Worm (Caenorhabditis elegans) whole organism, L2 larva: ENCODE results near the gene rad-51.

Experiments
- F13H6.1 ChIP-seq: sonication (generic microtip); optimal IDR thresholded peaks from 2 replicates; lab custom pipeline; 2016; ENCODE audit warnings: missing genetic modification characterization, missing compliant biosample characterization
- R02D3.7 ChIP-seq: fragments of 150-350 bp; optimal IDR thresholded peaks from 2 replicates; lab custom pipeline; 2014; ENCODE audit warnings: missing biosample characterization, missing genetic modification characterization
- Y55F3AM.14 ChIP-seq: fragments of 200-800 bp; sonication (Bioruptor generic); optimal IDR thresholded peaks from 2 replicates; lab custom pipeline; 2018; ENCODE audit warnings: mild to moderate bottlenecking, missing genetic modification characterization, missing compliant biosample characterization
- ZK546.5 ChIP-seq: sonication (generic microtip); optimal IDR thresholded peaks from 2 replicates; lab custom pipeline; 2017; ENCODE audit warnings: missing biosample characterization, missing genetic modification characterization
- alr-1 ChIP-seq: fragments of 150-350 bp; optimal IDR thresholded peaks from 2 replicates; lab custom pipeline; 2014; ENCODE audit warnings: missing biosample characterization, missing genetic modification characterization
- aly-2 ChIP-seq: fragments of 150-350 bp; optimal IDR thresholded peaks from 2 replicates; lab custom pipeline; 2014; ENCODE audit warnings: missing biosample characterization, missing genetic modification characterization
- ama-1 ChIP-seq: fragments of 150-350 bp; optimal IDR thresholded peaks from 2 replicates; lab custom pipeline; 2018; ENCODE audit warnings: inconsistent platforms
- blmp-1 ChIP-seq: sonication (generic microtip); optimal IDR thresholded peaks from 2 replicates; lab custom pipeline; 2017; ENCODE audit warnings: missing genetic modification characterization, mild to moderate bottlenecking, missing compliant biosample characterization, antibody characterized with exemption, moderate library complexity; ENCODE audit not compliant: insufficient read depth
- ceh-82 ChIP-seq: fragments of 150-350 bp; optimal IDR thresholded peaks from 2 replicates; lab custom pipeline; 2014; ENCODE audit warnings: missing biosample characterization, missing genetic modification characterization
- crh-2 ChIP-seq: sonication (generic microtip); optimal IDR thresholded peaks from 2 replicates; lab custom pipeline; 2017; ENCODE audit warnings: missing biosample characterization, missing genetic modification characterization
- dmd-4 ChIP-seq: sonication (generic microtip); optimal IDR thresholded peaks from 2 replicates; lab custom pipeline; 2017; ENCODE audit warnings: missing biosample characterization, missing genetic modification characterization
- egl-27 ChIP-seq: sonication (generic microtip); optimal IDR thresholded peaks from 3 replicates; lab custom pipeline; 2017; ENCODE audit warnings: missing biosample characterization, missing genetic modification reagents, missing genetic modification characterization
- elt-3 ChIP-seq: sonication (generic microtip); optimal IDR thresholded peaks from 2 replicates; lab custom pipeline; 2017; ENCODE audit warnings: missing biosample characterization, missing genetic modification characterization
- fos-1 ChIP-seq: fragments of 150-350 bp; optimal IDR thresholded peaks from 2 replicates; lab custom pipeline; 2014; ENCODE audit warnings: missing biosample characterization, missing genetic modification characterization
- lin-11 ChIP-seq: fragments of 150-350 bp; sonication (generic microtip); optimal IDR thresholded peaks from 2 replicates; lab custom pipeline; 2014; ENCODE audit warnings: missing biosample characterization, missing genetic modification characterization, inconsistent platforms, mixed read lengths
- lin-13 ChIP-seq: fragments of 150-350 bp; optimal IDR thresholded peaks from 2 replicates; lab custom pipeline; 2014; ENCODE audit warnings: missing biosample characterization, missing genetic modification reagents, missing genetic modification characterization
- lin-39 ChIP-seq: fragments of 150-350 bp; optimal IDR thresholded peaks from 2 replicates; lab custom pipeline; 2014; ENCODE audit warnings: missing biosample characterization, missing genetic modification reagents, missing genetic modification characterization
- mab-5 ChIP-seq: fragments of 150-350 bp; optimal IDR thresholded peaks from 2 replicates; lab custom pipeline; 2014; ENCODE audit warnings: missing biosample characterization, missing genetic modification characterization
- mbf-1 ChIP-seq: sonication (generic microtip); optimal IDR thresholded peaks from 2 replicates; lab custom pipeline; 2017; ENCODE audit warnings: missing biosample characterization, missing genetic modification characterization
- mdl-1 ChIP-seq, 2 experiments: fragments of 150-350 bp in 1 of 2; sonication (generic microtip) in 1 of 2; optimal IDR thresholded peaks; 2 replicates each; lab custom pipeline; 2017; ENCODE audit warnings: missing biosample characterization in 2 of 2, missing genetic modification characterization in 2 of 2
- nhr-10 ChIP-seq: sonication (generic microtip); optimal IDR thresholded peaks from 2 replicates; lab custom pipeline; 2017; ENCODE audit warnings: missing biosample characterization, missing genetic modification characterization
- nhr-11 ChIP-seq: fragments of 150-350 bp; optimal IDR thresholded peaks from 2 replicates; lab custom pipeline; 2014; ENCODE audit warnings: missing biosample characterization, missing genetic modification characterization
- nhr-12 ChIP-seq: fragments of 150-350 bp; optimal IDR thresholded peaks from 2 replicates; lab custom pipeline; 2014; ENCODE audit warnings: missing biosample characterization, missing genetic modification characterization
- nhr-129 ChIP-seq: fragments of 150-350 bp; optimal IDR thresholded peaks from 2 replicates; lab custom pipeline; 2014; ENCODE audit warnings: missing biosample characterization, missing genetic modification characterization
- nhr-21 ChIP-seq: fragments of 150-350 bp; optimal IDR thresholded peaks from 2 replicates; lab custom pipeline; 2014; ENCODE audit warnings: missing biosample characterization, missing genetic modification characterization
- nhr-23 ChIP-seq: fragments of 150-350 bp; optimal IDR thresholded peaks from 2 replicates; lab custom pipeline; 2014; ENCODE audit warnings: missing biosample characterization, missing genetic modification reagents, missing genetic modification characterization
- nhr-237 ChIP-seq: fragments of 150-350 bp; optimal IDR thresholded peaks from 2 replicates; lab custom pipeline; 2014; ENCODE audit warnings: missing biosample characterization, missing genetic modification characterization
- nhr-25 ChIP-seq: fragments of 150-350 bp; sonication (generic microtip); optimal IDR thresholded peaks from 3 replicates; lab custom pipeline; 2014; ENCODE audit warnings: missing biosample characterization, missing genetic modification characterization
- nhr-6 ChIP-seq: fragments of 150-350 bp; optimal IDR thresholded peaks from 2 replicates; lab custom pipeline; 2014; ENCODE audit warnings: missing biosample characterization, missing genetic modification characterization
- nhr-77 ChIP-seq: fragments of 150-350 bp; optimal IDR thresholded peaks from 2 replicates; lab custom pipeline; 2014; ENCODE audit warnings: missing biosample characterization, missing genetic modification characterization
- peb-1 ChIP-seq: fragments of 150-350 bp; optimal IDR thresholded peaks from 2 replicates; lab custom pipeline; 2014; ENCODE audit warnings: missing biosample characterization, missing genetic modification characterization
- skn-1 ChIP-seq: sonication (generic microtip); optimal IDR thresholded peaks from 2 replicates; lab custom pipeline; 2017; ENCODE audit warnings: missing biosample characterization, missing genetic modification characterization
- sma-3 ChIP-seq: sonication (generic microtip); optimal IDR thresholded peaks from 2 replicates; lab custom pipeline; 2016; ENCODE audit warnings: missing genetic modification reagents, missing genetic modification characterization, missing compliant biosample characterization
- sma-9 ChIP-seq, 2 experiments: fragments of 150-350 bp in 1 of 2; sonication (generic microtip) in 1 of 2; optimal IDR thresholded peaks; 2 replicates each; lab custom pipeline; 2014 to 2016; ENCODE audit warnings: missing genetic modification characterization in 2 of 2, mild to moderate bottlenecking in 1 of 2, missing biosample characterization in 1 of 2, missing compliant biosample characterization in 1 of 2, missing genetic modification reagents in 1 of 2, moderate library complexity in 1 of 2
- snpc-4 ChIP-seq: fragments of 150-350 bp; optimal IDR thresholded peaks from 2 replicates; lab custom pipeline; 2014; ENCODE audit warnings: missing biosample characterization, missing genetic modification characterization
- unc-39 ChIP-seq: fragments of 150-350 bp; optimal IDR thresholded peaks from 2 replicates; lab custom pipeline; 2014; ENCODE audit warnings: missing biosample characterization, missing genetic modification characterization
- unc-55 ChIP-seq: fragments of 150-350 bp; sonication (generic microtip); optimal IDR thresholded peaks from 3 replicates; lab custom pipeline; 2014; ENCODE audit warnings: missing biosample characterization, missing genetic modification reagents, missing genetic modification characterization
- unc-62 ChIP-seq: fragments of 150-350 bp; optimal IDR thresholded peaks from 2 replicates; lab custom pipeline; 2014; ENCODE audit warnings: missing biosample characterization, missing genetic modification reagents, missing genetic modification characterization
- zag-1 ChIP-seq: fragments of 150-350 bp; optimal IDR thresholded peaks from 2 replicates; lab custom pipeline; 2014; ENCODE audit warnings: missing biosample characterization, missing genetic modification characterization
- ztf-11 ChIP-seq: sonication (generic microtip); optimal IDR thresholded peaks from 2 replicates; lab custom pipeline; 2017; ENCODE audit warnings: missing biosample characterization, missing genetic modification characterization
- ztf-4 ChIP-seq: fragments of 150-350 bp; optimal IDR thresholded peaks from 2 replicates; lab custom pipeline; 2014; ENCODE audit warnings: missing biosample characterization, missing genetic modification characterization

Gene rad-51

ce11 chrIV:10252350-10252792 lies 31.7 kb downstream of the rad-51 start (continued):
- TF ChIP-seq skn-1 = peak; percentile 69
- no peak for TF ChIP-seq aly-2 (tag; lab: Kevin White, UChicago)
- no peak for TF ChIP-seq alr-1 (tag; lab: Kevin White, UChicago)
- peak; percentile 31 for TF ChIP-seq nhr-11
- TF ChIP-seq nhr-6 (tag; lab: Kevin White, UChicago) = peak; percentile 93
- peak; percentile 80 to 98 for TF ChIP-seq mdl-1 (tag; optimal IDR thresholded peaks at IDR 0.05; lab: Kevin White, UChicago)
- no peak for TF ChIP-seq R02D3.7
- TF ChIP-seq nhr-237 (tag; lab: Kevin White, UChicago) = no peak
- peak; percentile 87 for TF ChIP-seq sma-3 (GFP tag; lab: Kevin White, UChicago)
- peak; percentile 33 for TF ChIP-seq nhr-12 (tag; lab: Kevin White, UChicago)
- peak; percentile 38 for TF ChIP-seq ama-1 (lab: Kevin White, UChicago)
- peak; percentile 75 for TF ChIP-seq mab-5 (tag; lab: Kevin White, UChicago)
- peak; percentile 96 for TF ChIP-seq nhr-129 (tag; lab: Kevin White, UChicago)
- TF ChIP-seq egl-27 (tag; lab: Kevin White, UChicago) = peak; percentile 89
- no peak for TF ChIP-seq lin-11 (tag; lab: Kevin White, UChicago)
- TF ChIP-seq blmp-1 (tag; lab: Kevin White, UChicago) = peak; percentile 92
- TF ChIP-seq unc-39 (tag; lab: Kevin White, UChicago) = no peak
- TF ChIP-seq fos-1 (tag; lab: Kevin White, UChicago) = peak; percentile 81
- TF ChIP-seq nhr-10 (tag; lab: Kevin White, UChicago) = peak; percentile 12
- TF ChIP-seq elt-3 (tag; lab: Kevin White, UChicago) = no peak
- TF ChIP-seq, all 48 proteins: peak for 30

- TF ChIP-seq unc-62 (GFP tag; lab: Kevin White, UChicago) (no peak), dmd-4 (tag; lab: Kevin White, UChicago) (no peak), unc-39 (tag; lab: Kevin White, UChicago) (no peak), snpc-4 (no peak), aly-2 (tag; lab: Kevin White, UChicago) (no peak), lin-13 (GFP tag; lab: Kevin White, UChicago) (no peak), unc-55 (GFP tag; lab: Kevin White, UChicago) (no peak), nhr-23 (tag; lab: Kevin White, UChicago) (no peak), elt-3 (tag; lab: Kevin White, UChicago) (no peak), ama-1 (lab: Kevin White, UChicago) (no peak), mbf-1 (no peak), ceh-82 (tag; lab: Kevin White, UChicago) (no peak), skn-1 (no peak), nhr-21 (no peak), zag-1 (tag; lab: Kevin White, UChicago) (no peak), sma-3 (GFP tag; lab: Kevin White, UChicago) (no peak), egl-27 (tag; lab: Kevin White, UChicago) (no peak), nhr-25 (tag; lab: Kevin White, UChicago) (no peak), Y55F3AM.14 (GFP tag; lab: Kevin White, UChicago) (no peak)
Observed at ce11 chrIV:10251764-10252163, 32.3 kb downstream of the rad-51 start.

ce11 chrIV:10251261-10251660 lies 32.8 kb downstream of the rad-51 start:
- no peak for TF ChIP-seq ceh-82 (tag; lab: Kevin White, UChicago)
- TF ChIP-seq mbf-1 = no peak
- TF ChIP-seq sma-9 (GFP tag; optimal IDR thresholded peaks at IDR 0.05; lab: Kevin White, UChicago) = peak; percentile 30
- no peak for TF ChIP-seq sma-9 (tag; optimal IDR thresholded peaks at IDR 0.05; lab: Kevin White, UChicago)
- TF ChIP-seq nhr-25 (tag; lab: Kevin White, UChicago) = no peak
- TF ChIP-seq ztf-4 (tag; lab: Kevin White, UChicago) = no peak
- TF ChIP-seq ZK546.5 (tag; lab: Kevin White, UChicago) = no peak
- TF ChIP-seq skn-1 = no peak
- no peak for TF ChIP-seq F13H6.1 (tag; lab: Kevin White, UChicago)
- no peak for TF ChIP-seq nhr-11
- no peak for TF ChIP-seq dmd-4 (tag; lab: Kevin White, UChicago)
- TF ChIP-seq peb-1 (tag; lab: Kevin White, UChicago) = no peak
- TF ChIP-seq nhr-12 (tag; lab: Kevin White, UChicago) = no peak
- TF ChIP-seq mab-5 (tag; lab: Kevin White, UChicago) = no peak
- peak; percentile 24 for TF ChIP-seq crh-2 (tag; lab: Kevin White, UChicago)
- TF ChIP-seq nhr-237 (tag; lab: Kevin White, UChicago) = no peak
- no peak for TF ChIP-seq egl-27 (tag; lab: Kevin White, UChicago)
- no peak for TF ChIP-seq snpc-4
- TF ChIP-seq sma-3 (GFP tag; lab: Kevin White, UChicago) = no peak
- TF ChIP-seq ztf-11 (tag; lab: Kevin White, UChicago) = no peak
- TF ChIP-seq lin-11 (tag; lab: Kevin White, UChicago) = no peak
- no peak for TF ChIP-seq nhr-77 (tag; lab: Kevin White, UChicago)
- no peak for TF ChIP-seq lin-39 (tag; lab: Kevin White, UChicago)
- TF ChIP-seq nhr-6 (tag; lab: Kevin White, UChicago) = no peak
- no peak for TF ChIP-seq R02D3.7
- no peak for TF ChIP-seq unc-55 (GFP tag; lab: Kevin White, UChicago)
- peak; percentile 8 for TF ChIP-seq nhr-21
